Worm (Caenorhabditis elegans) whole organism, dauer: Measurements from ENCODE around the gene C10E2.2.

Experiments
- unc-62 ChIP-seq: sonication (generic microtip); optimal IDR thresholded peaks from 2 replicates; lab custom pipeline; 2017; ENCODE audit warnings: missing biosample characterization, missing genetic modification reagents, missing genetic modification characterization

The C10E2.2 gene

ce11 chrX:16762529-16762928 is 17.5 kb downstream of the C10E2.2 start, which contains the start of gene C10E2.1:
Gene C10E2.1, plus strand, starts transcription at chrX:16762829.
- no peak for TF ChIP-seq unc-62 (GFP tag; lab: Kevin White, UChicago)

ce11 chrX:16770398-16770797 is 25.4 kb downstream of the C10E2.2 start, which contains the start of gene mct-6:
Gene mct-6, minus strand, starts transcription at chrX:16770498.
- TF ChIP-seq unc-62 (GFP tag; lab: Kevin White, UChicago): no peak

- TF ChIP-seq unc-62 (GFP tag; lab: Kevin White, UChicago): no peak
Observed at ce11 chrX:16770919-16771318, 25.9 kb downstream of the C10E2.2 start.

- TF ChIP-seq unc-62 (GFP tag; lab: Kevin White, UChicago): no peak
Observed at ce11 chrX:16772112-16772731, 27.2 kb downstream of the C10E2.2 start.

ce11 chrX:16773421-16773820 is 28.4 kb downstream of the C10E2.2 start:
- no peak for TF ChIP-seq unc-62 (GFP tag; lab: Kevin White, UChicago)

- TF ChIP-seq unc-62 (GFP tag; lab: Kevin White, UChicago): no peak
Observed at ce11 chrX:16775335-16775835, 30.3 kb downstream of the C10E2.2 start.

ce11 chrX:16782797-16783259 is 37.8 kb downstream of the C10E2.2 start, which contains the start of gene T01C8.3:
Gene T01C8.3, minus strand, starts transcription at chrX:16783209.
- TF ChIP-seq unc-62 (GFP tag; lab: Kevin White, UChicago): no peak

- TF ChIP-seq unc-62 (GFP tag; lab: Kevin White, UChicago): no peak
Observed at ce11 chrX:16784038-16784437, 39.0 kb downstream of the C10E2.2 start.

- TF ChIP-seq unc-62 (GFP tag; lab: Kevin White, UChicago): no peak
Observed at ce11 chrX:16786021-16786488, 41.0 kb downstream of the C10E2.2 start, which contains the start of gene T01C8.2. Gene T01C8.2, plus strand, starts transcription at chrX:16786438.

- no peak for TF ChIP-seq unc-62 (GFP tag; lab: Kevin White, UChicago)
Observed at ce11 chrX:16787152-16787551, 42.1 kb downstream of the C10E2.2 start.

- TF ChIP-seq unc-62 (GFP tag; lab: Kevin White, UChicago): no peak
Observed at ce11 chrX:16792700-16793176, 47.7 kb downstream of the C10E2.2 start, which contains the start of gene got-1.2. Gene got-1.2, minus strand, starts transcription at chrX:16793126.

ce11 chrX:16793470-16793869 is 48.4 kb downstream of the C10E2.2 start:
- no peak for TF ChIP-seq unc-62 (GFP tag; lab: Kevin White, UChicago)

- no peak for TF ChIP-seq unc-62 (GFP tag; lab: Kevin White, UChicago)
Observed at ce11 chrX:16795978-16796377, 50.9 kb downstream of the C10E2.2 start, which contains the start of gene aak-2. Gene aak-2, plus strand, starts transcription at chrX:16796087.

- no peak for TF ChIP-seq unc-62 (GFP tag; lab: Kevin White, UChicago)
Observed at ce11 chrX:16796826-16797225, 51.8 kb downstream of the C10E2.2 start.

- no peak for TF ChIP-seq unc-62 (GFP tag; lab: Kevin White, UChicago)
Observed at ce11 chrX:16798621-16799020, 53.6 kb downstream of the C10E2.2 start.
